Worm (Caenorhabditis elegans): ENCODE measurements around the gene B0252.8.

Gene B0252.8

DNA sequence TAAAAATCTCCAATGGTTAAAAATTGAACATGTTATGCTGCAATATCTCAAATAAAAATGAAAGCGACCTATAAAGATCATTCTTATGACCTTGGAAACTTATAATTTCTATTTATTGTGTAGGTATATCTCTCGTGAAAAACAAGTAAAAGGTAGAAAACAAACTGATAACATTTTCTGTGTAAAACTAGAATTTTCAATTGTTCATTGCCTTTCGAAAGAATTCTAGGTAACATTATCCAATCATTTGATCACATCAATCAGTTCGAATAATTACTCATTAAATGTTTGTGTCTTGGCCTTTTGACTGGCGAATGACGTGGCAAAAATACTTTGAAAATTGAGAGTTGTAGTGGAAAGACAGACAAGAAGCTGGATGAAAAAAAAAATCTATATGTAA lies 38.1 kb upstream of the B0252.8 start:
- no peak for TF ChIP-seq ceh-30 (tag; optimal IDR thresholded peaks at IDR 0.05)
- no peak for TF ChIP-seq K02D7.2 (tag; optimal IDR thresholded peaks at IDR 0.05)
- TF ChIP-seq ceh-22 (tag; optimal IDR thresholded peaks at IDR 0.05): no peak

DNA sequence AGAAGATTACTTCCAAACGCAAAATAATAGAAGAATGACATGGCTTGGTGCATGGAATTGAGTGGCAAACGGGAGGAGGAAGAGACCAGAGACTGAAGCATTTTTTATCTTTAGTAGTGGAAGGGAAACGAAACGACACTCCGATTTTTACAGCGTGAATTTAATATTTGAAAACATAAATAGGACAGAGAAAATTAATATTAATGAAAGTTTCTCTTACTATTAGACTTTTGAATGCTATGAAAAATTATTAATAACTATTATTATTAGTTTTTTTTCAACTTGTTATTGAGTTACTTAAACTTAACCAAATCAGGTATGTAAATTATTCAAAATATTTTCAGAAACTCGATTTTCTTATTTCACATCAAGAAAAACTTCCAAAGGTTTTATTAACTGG lies 35.9 kb upstream of the B0252.8 start, which contains the start of gene C44B7.7:
Gene C44B7.7, minus strand, starts transcription at position 101 of the 400 bp plus-strand sequence.
- TF ChIP-seq ceh-31 (tag; optimal IDR thresholded peaks at IDR 0.05): no peak
- no peak for TF ChIP-seq nhr-232 (tag; optimal IDR thresholded peaks at IDR 0.05)
- no peak for TF ChIP-seq pha-2 (tag; optimal IDR thresholded peaks at IDR 0.05)
- no peak for TF ChIP-seq pag-3 (tag; optimal IDR thresholded peaks at IDR 0.05; ENCODE audit: borderline replicate concordance)
- TF ChIP-seq ceh-22 (tag; optimal IDR thresholded peaks at IDR 0.05): no peak
- TF ChIP-seq ahr-1 (tag; optimal IDR thresholded peaks at IDR 0.05): no peak
- no peak for TF ChIP-seq dve-1 (tag; optimal IDR thresholded peaks at IDR 0.05)
- no peak for TF ChIP-seq syd-9 (tag; optimal IDR thresholded peaks at IDR 0.05)
- no peak for TF ChIP-seq madf-2 (tag; optimal IDR thresholded peaks at IDR 0.05)
- no peak for TF ChIP-seq ceh-2 (tag; optimal IDR thresholded peaks at IDR 0.05)
- no peak for TF ChIP-seq ceh-19 (GFP tag; optimal IDR thresholded peaks at IDR 0.05)
- no peak for TF ChIP-seq ttx-3 (tag; optimal IDR thresholded peaks at IDR 0.05)
- TF ChIP-seq fax-1 (tag; optimal IDR thresholded peaks at IDR 0.05): no peak
- TF ChIP-seq elt-4 (tag; optimal IDR thresholded peaks at IDR 0.05): no peak
- no peak for TF ChIP-seq tbx-7 (tag; optimal IDR thresholded peaks at IDR 0.05)

- TF ChIP-seq dve-1 (tag; optimal IDR thresholded peaks at IDR 0.05) (no peak), hlh-6 (tag; optimal IDR thresholded peaks at IDR 0.05) (no peak), T23F11.4 (GFP tag; optimal IDR thresholded peaks at IDR 0.05) (no peak), ceh-31 (tag; optimal IDR thresholded peaks at IDR 0.05) (no peak), che-1 (tag; optimal IDR thresholded peaks at IDR 0.05) (no peak), ceh-14 (tag; optimal IDR thresholded peaks at IDR 0.05) (no peak), Y22D7AL.16 (tag; optimal IDR thresholded peaks at IDR 0.05) (no peak), K09A11.1 (tag; optimal IDR thresholded peaks at IDR 0.05; ENCODE audit: insufficient read depth) (no peak), unc-42 (tag; optimal IDR thresholded peaks at IDR 0.05) (no peak), ceh-48 (tag; optimal IDR thresholded peaks at IDR 0.05) (no peak), rnt-1 (tag; optimal IDR thresholded peaks at IDR 0.05) (no peak), odd-2 (tag; optimal IDR thresholded peaks at IDR 0.05) (no peak), fkh-10 (GFP tag; optimal IDR thresholded peaks at IDR 0.05) (no peak), ceh-18 (tag; optimal IDR thresholded peaks at IDR 0.05) (no peak), C38D4.7 (GFP tag; optimal IDR thresholded peaks at IDR 0.05) (no peak), ttx-3 (tag; optimal IDR thresholded peaks at IDR 0.05) (no peak), gmeb-2 (tag; optimal IDR thresholded peaks at IDR 0.05) (no peak), nhr-11 (tag; optimal IDR thresholded peaks at IDR 0.05) (no peak), lim-6 (tag; optimal IDR thresholded peaks at IDR 0.05) (no peak)
These were observed 33.6 kb upstream of the B0252.8 start for ce11 chrII:6882335-6882734.

DNA sequence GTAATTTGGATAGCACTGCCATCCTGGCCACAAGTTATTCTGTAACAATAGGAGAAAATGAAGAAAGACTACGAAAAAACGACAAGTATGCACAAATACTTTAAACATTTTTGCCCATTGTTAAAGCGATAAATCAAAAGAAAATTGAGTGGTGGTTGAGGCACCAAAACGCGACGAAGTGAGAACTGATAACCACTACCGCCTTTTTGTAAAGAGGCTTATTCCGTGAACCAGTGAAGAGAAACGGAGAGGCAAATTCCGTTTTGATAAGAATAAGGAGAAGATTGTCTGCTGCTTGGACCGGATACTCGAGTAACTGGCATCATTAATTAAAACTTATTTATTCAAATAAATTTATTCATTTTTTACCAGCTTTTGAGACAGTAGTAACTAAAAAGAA lies 32.2 kb upstream of the B0252.8 start, which contains the start of gene pmp-1:
Gene pmp-1, minus strand, starts transcription at position 39 of the 400 bp plus-strand sequence.
- no peak for TF ChIP-seq elt-2 (tag; optimal IDR thresholded peaks at IDR 0.05)
- no peak for TF ChIP-seq gmeb-2 (tag; optimal IDR thresholded peaks at IDR 0.05)
- TF ChIP-seq unc-3 (GFP tag; conservative IDR thresholded peaks at IDR 0.05): no peak
- no peak for TF ChIP-seq unc-3 (tag; optimal IDR thresholded peaks at IDR 0.05)
- TF ChIP-seq odd-2 (tag; optimal IDR thresholded peaks at IDR 0.05): no peak
- no peak for TF ChIP-seq ceh-18 (tag; optimal IDR thresholded peaks at IDR 0.05)
- TF ChIP-seq ahr-1 (tag; optimal IDR thresholded peaks at IDR 0.05): no peak
- no peak for TF ChIP-seq ceh-6 (GFP tag; optimal IDR thresholded peaks at IDR 0.05)
- no peak for TF ChIP-seq T23F11.4 (GFP tag; optimal IDR thresholded peaks at IDR 0.05)
- TF ChIP-seq dmd-4 (tag; optimal IDR thresholded peaks at IDR 0.05; ENCODE audit: borderline replicate concordance): no peak
- no peak for TF ChIP-seq ref-2 (tag; optimal IDR thresholded peaks at IDR 0.05)
- no peak for TF ChIP-seq elt-4 (tag; optimal IDR thresholded peaks at IDR 0.05)
- TF ChIP-seq zip-5 (tag; optimal IDR thresholded peaks at IDR 0.05): no peak
- no peak for TF ChIP-seq hlh-8 (tag; optimal IDR thresholded peaks at IDR 0.05)
- no peak for TF ChIP-seq pax-1 (tag; optimal IDR thresholded peaks at IDR 0.05)
